Worm (Caenorhabditis elegans) whole organism, mixed stage, embryonic: ENCODE results near the gene Y53C12A.11.

Experiments used
- bed-3 ChIP-seq: fragments of 200-800 bp; sonication (Bioruptor generic); optimal IDR thresholded peaks from 3 replicates; lab custom pipeline; 2018; ENCODE audit warnings: mild to moderate bottlenecking, missing genetic modification characterization, moderate library complexity, missing compliant biosample characterization
- elt-3 ChIP-seq: fragments of 150-350 bp; optimal IDR thresholded peaks from 2 replicates; lab custom pipeline; 2014; ENCODE audit warnings: missing biosample characterization, missing genetic modification characterization
- lin-32 ChIP-seq: fragments of 200-800 bp; sonication (Bioruptor generic); optimal IDR thresholded peaks from 2 replicates; lab custom pipeline; 2018; ENCODE audit warnings: mild to moderate bottlenecking, missing genetic modification characterization, missing compliant biosample characterization
- mab-5 ChIP-seq: fragments of 150-350 bp; optimal IDR thresholded peaks from 2 replicates; lab custom pipeline; 2014; ENCODE audit warnings: missing biosample characterization, missing genetic modification characterization
- mep-1 ChIP-seq: fragments of 150-350 bp; optimal IDR thresholded peaks from 2 replicates; lab custom pipeline; 2017; ENCODE audit warnings: missing biosample characterization, missing genetic modification reagents, missing genetic modification characterization, inconsistent platforms
- nhr-2 ChIP-seq: fragments of 150-350 bp; optimal IDR thresholded peaks from 2 replicates; lab custom pipeline; 2014; ENCODE audit warnings: missing biosample characterization, missing genetic modification characterization
- nhr-237 ChIP-seq: fragments of 150-350 bp; optimal IDR thresholded peaks from 2 replicates; lab custom pipeline; 2014; ENCODE audit warnings: missing biosample characterization, missing genetic modification characterization
- nhr-28 ChIP-seq: fragments of 150-350 bp; optimal IDR thresholded peaks from 2 replicates; lab custom pipeline; 2014; ENCODE audit warnings: missing biosample characterization, missing genetic modification characterization
- nhr-76 ChIP-seq: sonication (generic microtip); optimal IDR thresholded peaks from 2 replicates; lab custom pipeline; 2017; ENCODE audit warnings: missing biosample characterization, missing genetic modification characterization
- pha-4 ChIP-seq: fragments of 150-350 bp; optimal IDR thresholded peaks from 2 replicates; lab custom pipeline; 2018; ENCODE audit warnings: missing biosample characterization, missing genetic modification reagents, missing genetic modification characterization
- unc-62 ChIP-seq: fragments of 150-350 bp; optimal IDR thresholded peaks from 2 replicates; lab custom pipeline; 2014; ENCODE audit warnings: missing biosample characterization, missing genetic modification reagents, missing genetic modification characterization
- zip-8 ChIP-seq: fragments of 150-350 bp; optimal IDR thresholded peaks from 2 replicates; lab custom pipeline; 2014; ENCODE audit warnings: missing biosample characterization, missing genetic modification characterization

- TF ChIP-seq nhr-28 (tag; lab: Kevin White, UChicago) (no peak), mab-5 (tag; lab: Kevin White, UChicago) (no peak), pha-4 (tag; lab: Kevin White, UChicago) (no peak), lin-32 (no peak), nhr-2 (tag; lab: Kevin White, UChicago) (no peak), mep-1 (no peak), nhr-76 (tag; lab: Kevin White, UChicago) (no peak), zip-8 (tag; lab: Kevin White, UChicago) (no peak), elt-3 (tag; lab: Kevin White, UChicago) (no peak), bed-3 (GFP tag; lab: Kevin White, UChicago) (no peak), unc-62 (GFP tag; lab: Kevin White, UChicago) (no peak), nhr-237 (no peak)
Observed at ce11 chrII:9691839-9692238, 26.7 kb downstream of the Y53C12A.11 start, which contains the start of gene nlp-11.
